Worm (Caenorhabditis elegans): Measurements from ENCODE around the gene nlp-71.

ce11 chrIV:6417612-6418011 is 4.2 kb upstream of the nlp-71 start:
- TF ChIP-seq hlh-11 (tag; optimal IDR thresholded peaks at IDR 0.05) (no peak), saeg-2 (GFP tag; IDR thresholded peaks at IDR 0.05) (no peak), aly-2 (tag; optimal IDR thresholded peaks at IDR 0.05) (no peak), mep-1 (tag; optimal IDR thresholded peaks at IDR 0.05) (no peak), fkh-10 (GFP tag; optimal IDR thresholded peaks at IDR 0.05) (no peak), madf-9 (GFP tag; conservative IDR thresholded peaks at IDR 0.05) (no peak)

All from whole organism, L4 larva.